Worm (Caenorhabditis elegans): Measurements from ENCODE around the gene dylt-3.

dylt-3 gene

DNA sequence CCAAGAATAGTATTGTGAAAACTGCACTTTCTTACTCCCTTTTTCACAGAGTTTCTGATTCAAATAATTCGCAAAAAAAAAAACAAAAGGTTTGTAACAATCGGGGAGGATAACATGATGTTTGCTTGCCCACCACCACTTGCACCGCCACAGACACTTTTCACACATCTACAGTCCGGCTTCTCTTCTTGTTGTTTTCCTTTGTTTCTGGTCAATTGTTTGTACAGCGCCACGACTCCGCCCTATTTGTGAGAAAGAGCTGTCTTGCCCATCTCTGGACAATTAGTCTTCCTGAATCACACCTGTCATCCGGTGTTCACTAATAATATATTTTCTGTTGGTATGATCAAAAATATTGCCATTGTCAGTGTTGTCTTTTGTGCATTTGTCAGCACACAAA lies 49.4 kb downstream of the dylt-3 start, which contains the start of gene M110.9:
M110.9 (plus strand) TSS at position 301 of the 400 bp plus-strand sequence.
- TF ChIP-seq madf-3 (GFP tag; IDR thresholded peaks at IDR 0.05) (0 out of 2 replicates have a peak, but pooled peaks have one; percentile 27), nhr-179 (tag; optimal IDR thresholded peaks at IDR 0.05) (no peak)

Data from whole organism, young adult.